Fruit fly (Drosophila melanogaster) whole organism, embryonic: ENCODE measurements around the gene CG5861.

Experiments used
- BEAF-32 ChIP-seq: fragments of 200-800 bp; sonication (Bioruptor generic); optimal IDR thresholded peaks from 3 replicates; lab custom pipeline; 2017; ENCODE audit warnings: missing biosample characterization, missing genetic modification characterization, mild to moderate bottlenecking, moderate library complexity, missing genetic modification reagents
- CG10565 ChIP-seq: fragments of 200-800 bp; sonication (Bioruptor generic); optimal IDR thresholded peaks from 3 replicates; lab custom pipeline; 2016; ENCODE audit warnings: missing biosample characterization, mild to moderate bottlenecking, missing genetic modification characterization
- CG12104 ChIP-seq: fragments of 200-800 bp; sonication (Bioruptor generic); optimal IDR thresholded peaks from 3 replicates; lab custom pipeline; 2016; ENCODE audit warnings: missing biosample characterization, missing genetic modification characterization
- CG13624 ChIP-seq: fragments of 200-800 bp; sonication (Bioruptor generic); optimal IDR thresholded peaks from 2 replicates; lab custom pipeline; 2016; ENCODE audit warnings: missing biosample characterization, missing genetic modification characterization
- CG15269 ChIP-seq: fragments of 200-800 bp; sonication (Bioruptor generic); optimal IDR thresholded peaks from 2 replicates; lab custom pipeline; 2018; ENCODE audit warnings: missing biosample characterization, mild to moderate bottlenecking, missing genetic modification characterization, moderate library complexity
- CG1602 ChIP-seq: fragments of 200-800 bp; sonication (Bioruptor generic); optimal IDR thresholded peaks from 3 replicates; lab custom pipeline; 2016; ENCODE audit warnings: missing biosample characterization, missing genetic modification characterization
- CG17328 ChIP-seq: fragments of 200-800 bp; sonication (Bioruptor generic); IDR thresholded peaks from 2 replicates; pipeline ENCODE4 v1.3.6; 2022; ENCODE audit warnings: missing biosample characterization, missing genetic modification characterization
- CG18262 ChIP-seq: fragments of 200-800 bp; optimal IDR thresholded peaks from 3 replicates; lab custom pipeline; 2019; ENCODE audit warnings: missing biosample characterization, mild to moderate bottlenecking, missing genetic modification characterization, moderate library complexity
- CG3847 ChIP-seq: fragments of 200-800 bp; sonication (Bioruptor generic); IDR thresholded peaks from 2 replicates; pipeline ENCODE4 v1.3.6; 2022; ENCODE audit warnings: missing biosample characterization, missing genetic modification characterization
- CG6272 ChIP-seq: fragments of 200-800 bp; sonication (Bioruptor generic); IDR thresholded peaks from 2 replicates; pipeline ENCODE4 v1.3.6; 2022; ENCODE audit warnings: missing biosample characterization, missing genetic modification characterization
- CG6683 ChIP-seq: fragments of 200-800 bp; sonication (Bioruptor generic); optimal IDR thresholded peaks from 2 replicates; lab custom pipeline; 2017; ENCODE audit warnings: missing biosample characterization, mild to moderate bottlenecking, missing genetic modification characterization, missing genetic modification reagents
- CG6813 ChIP-seq: fragments of 200-800 bp; sonication (Bioruptor generic); optimal IDR thresholded peaks from 2 replicates; lab custom pipeline; 2017; ENCODE audit warnings: missing biosample characterization, missing genetic modification characterization, mild to moderate bottlenecking, moderate library complexity, missing genetic modification reagents
- CG7556 ChIP-seq: fragments of 200-800 bp; sonication (Bioruptor generic); optimal IDR thresholded peaks from 2 replicates; lab custom pipeline; 2017; ENCODE audit warnings: missing biosample characterization, mild to moderate bottlenecking, missing genetic modification characterization
- CG8290 ChIP-seq, 3 experiments: fragments of 200-800 bp; sonication (Bioruptor generic); optimal IDR thresholded peaks; 2 replicates each; lab custom pipeline; 2016 to 2019; ENCODE audit warnings: missing biosample characterization in 3 of 3, missing genetic modification characterization in 3 of 3, mild to moderate bottlenecking in 2 of 3, moderate library complexity in 1 of 3
- Camta ChIP-seq: fragments of 200-800 bp; sonication (Bioruptor generic); optimal IDR thresholded peaks from 2 replicates; lab custom pipeline; 2016; ENCODE audit warnings: missing biosample characterization, missing genetic modification characterization
- Dek ChIP-seq: fragments of 200-800 bp; sonication (Bioruptor generic); optimal IDR thresholded peaks from 3 replicates; lab custom pipeline; 2019; ENCODE audit warnings: missing biosample characterization, mild to moderate bottlenecking, missing genetic modification characterization, moderate library complexity
- Doc3 ChIP-seq: fragments of 200-800 bp; sonication (Bioruptor generic); IDR thresholded peaks from 3 replicates; pipeline ENCODE4 v1.3.6; 2022; ENCODE audit warnings: missing biosample characterization, missing genetic modification characterization; ENCODE audit not compliant: partially characterized antibody
- Fer1 ChIP-seq: fragments of 200-800 bp; sonication (Bioruptor generic); optimal IDR thresholded peaks from 2 replicates; lab custom pipeline; 2017; ENCODE audit warnings: missing biosample characterization, mild to moderate bottlenecking, missing genetic modification characterization
- HmgD ChIP-seq: fragments of 200-800 bp; sonication (Bioruptor generic); optimal IDR thresholded peaks from 3 replicates; lab custom pipeline; 2016; ENCODE audit warnings: missing biosample characterization, missing genetic modification characterization
- Max ChIP-seq: fragments of 200-800 bp; sonication (Bioruptor generic); optimal IDR thresholded peaks from 2 replicates; lab custom pipeline; 2016; ENCODE audit warnings: missing biosample characterization, mild to moderate bottlenecking, missing genetic modification characterization
- Mes4 ChIP-seq: fragments of 200-800 bp; sonication (Bioruptor generic); optimal IDR thresholded peaks from 2 replicates; lab custom pipeline; 2016; ENCODE audit warnings: missing biosample characterization, missing genetic modification characterization
- NfI ChIP-seq: fragments of 200-800 bp; sonication (Bioruptor generic); optimal IDR thresholded peaks from 3 replicates; lab custom pipeline; 2018; ENCODE audit warnings: missing biosample characterization, mild to moderate bottlenecking, missing genetic modification characterization, moderate library complexity
- Side ChIP-seq: fragments of 200-800 bp; sonication (Bioruptor generic); optimal IDR thresholded peaks from 2 replicates; lab custom pipeline; 2016; ENCODE audit warnings: missing biosample characterization, missing genetic modification characterization
- YL-1 ChIP-seq: fragments of 200-800 bp; sonication (Bioruptor generic); optimal IDR thresholded peaks from 3 replicates; lab custom pipeline; 2017; ENCODE audit warnings: missing biosample characterization, mild to moderate bottlenecking, missing genetic modification characterization
- bsh ChIP-seq, 2 experiments: fragments of 200-800 bp; sonication (Bioruptor generic); optimal IDR thresholded peaks; 2 replicates each; lab custom pipeline; 2017 to 2018; ENCODE audit warnings: mild to moderate bottlenecking in 2 of 2, missing biosample characterization in 2 of 2, missing genetic modification characterization in 2 of 2, moderate library complexity in 1 of 2
- corto ChIP-seq: fragments of 200-800 bp; sonication (Bioruptor generic); optimal IDR thresholded peaks from 2 replicates; lab custom pipeline; 2016; ENCODE audit warnings: missing biosample characterization, mild to moderate bottlenecking, missing genetic modification characterization, moderate library complexity
- disco-r ChIP-seq: fragments of 200-800 bp; sonication (Bioruptor generic); optimal IDR thresholded peaks from 2 replicates; lab custom pipeline; 2016; ENCODE audit warnings: missing biosample characterization, missing genetic modification characterization
- dysf ChIP-seq: fragments of 200-800 bp; sonication (Bioruptor generic); IDR thresholded peaks from 3 replicates; pipeline ENCODE4 v1.3.6; 2022; ENCODE audit warnings: missing biosample characterization, missing genetic modification characterization
- emc ChIP-seq: fragments of 200-800 bp; sonication (Bioruptor generic); optimal IDR thresholded peaks from 2 replicates; lab custom pipeline; 2016; ENCODE audit warnings: missing biosample characterization, missing genetic modification characterization
- exex ChIP-seq: fragments of 200-800 bp; sonication (Bioruptor generic); optimal IDR thresholded peaks from 4 replicates; lab custom pipeline; 2018; ENCODE audit warnings: missing biosample characterization, mild to moderate bottlenecking, missing genetic modification characterization, moderate library complexity
- fd96Cb ChIP-seq: fragments of 200-800 bp; sonication (Bioruptor generic); optimal IDR thresholded peaks from 2 replicates; lab custom pipeline; 2018; ENCODE audit warnings: missing biosample characterization, mild to moderate bottlenecking, missing genetic modification characterization, moderate library complexity
- gce ChIP-seq: fragments of 200-800 bp; sonication (Bioruptor generic); IDR thresholded peaks from 3 replicates; pipeline ENCODE4 v1.3.6; 2022; ENCODE audit warnings: missing biosample characterization, missing genetic modification characterization
- gcm2 ChIP-seq: fragments of 200-800 bp; sonication (Bioruptor generic); optimal IDR thresholded peaks from 2 replicates; lab custom pipeline; 2016; ENCODE audit warnings: missing biosample characterization, missing genetic modification characterization
- hb ChIP-seq: fragments of 200-800 bp; sonication (Bioruptor generic); IDR thresholded peaks from 3 replicates; pipeline ENCODE4 v1.3.6; 2022; ENCODE audit warnings: missing biosample characterization, missing genetic modification characterization; ENCODE audit not compliant: partially characterized antibody
- jing ChIP-seq: fragments of 200-800 bp; sonication (Bioruptor generic); optimal IDR thresholded peaks from 2 replicates; lab custom pipeline; 2018; ENCODE audit warnings: missing biosample characterization, mild to moderate bottlenecking, missing genetic modification characterization
- knrl ChIP-seq: fragments of 200-800 bp; sonication (Bioruptor generic); IDR thresholded peaks from 3 replicates; pipeline ENCODE4 v1.3.6; 2022; ENCODE audit warnings: missing biosample characterization, missing genetic modification characterization; ENCODE audit not compliant: partially characterized antibody
- luna ChIP-seq: fragments of 200-800 bp; sonication (Bioruptor generic); optimal IDR thresholded peaks from 2 replicates; lab custom pipeline; 2016; ENCODE audit warnings: missing biosample characterization, missing genetic modification characterization
- mam ChIP-seq: fragments of 200-800 bp; sonication (Bioruptor generic); optimal IDR thresholded peaks from 3 replicates; lab custom pipeline; 2016; ENCODE audit warnings: missing biosample characterization, missing genetic modification characterization
- nau ChIP-seq: fragments of 200-800 bp; sonication (Bioruptor generic); optimal IDR thresholded peaks from 3 replicates; lab custom pipeline; 2017; ENCODE audit warnings: missing biosample characterization, mild to moderate bottlenecking, missing genetic modification characterization, missing genetic modification reagents
- repo ChIP-seq: fragments of 200-800 bp; sonication (Bioruptor generic); optimal IDR thresholded peaks from 2 replicates; lab custom pipeline; 2016; ENCODE audit warnings: missing biosample characterization, missing genetic modification characterization
- sim ChIP-seq: fragments of 200-800 bp; sonication (Bioruptor generic); IDR thresholded peaks from 2 replicates; pipeline ENCODE4 v1.3.6; 2022; ENCODE audit warnings: missing biosample characterization, missing genetic modification characterization
- sob ChIP-seq: fragments of 200-800 bp; sonication (Bioruptor generic); IDR thresholded peaks from 2 replicates; pipeline ENCODE4 v1.3.6; 2022; ENCODE audit warnings: missing biosample characterization, missing genetic modification characterization
- sqz ChIP-seq: fragments of 200-800 bp; sonication (Bioruptor generic); optimal IDR thresholded peaks from 3 replicates; lab custom pipeline; 2018; ENCODE audit warnings: missing biosample characterization, mild to moderate bottlenecking, missing genetic modification characterization
- stc ChIP-seq: fragments of 200-800 bp; sonication (Bioruptor generic); IDR thresholded peaks from 2 replicates; pipeline ENCODE4 v1.3.6; 2022; ENCODE audit warnings: missing biosample characterization, missing genetic modification characterization
- sug ChIP-seq: fragments of 200-800 bp; optimal IDR thresholded peaks from 2 replicates; lab custom pipeline; 2019; ENCODE audit warnings: missing biosample characterization, mild to moderate bottlenecking, missing genetic modification characterization, moderate library complexity
- tgo ChIP-seq: fragments of 200-800 bp; sonication (Bioruptor generic); IDR thresholded peaks from 3 replicates; pipeline ENCODE4 v1.3.6; 2022; ENCODE audit warnings: missing biosample characterization, missing genetic modification characterization
- unpg ChIP-seq: fragments of 200-800 bp; sonication (Bioruptor generic); optimal IDR thresholded peaks from 3 replicates; lab custom pipeline; 2018; ENCODE audit warnings: missing biosample characterization, mild to moderate bottlenecking, missing genetic modification characterization, moderate library complexity
- usp ChIP-seq: fragments of >200 bp; optimal IDR thresholded peaks from 2 replicates; lab custom pipeline; 2017; ENCODE audit warnings: missing biosample characterization, missing genetic modification characterization
- vvl ChIP-seq: fragments of 200-800 bp; sonication (Bioruptor generic); IDR thresholded peaks from 2 replicates; pipeline ENCODE4 v1.3.6; 2022; ENCODE audit warnings: missing biosample characterization, missing genetic modification characterization
- yki ChIP-seq: fragments of >200 bp; optimal IDR thresholded peaks from 3 replicates; lab custom pipeline; 2018

Gene CG5861

dm6 chr2L:16356249-16357025, 49.3 kb upstream of the CG5861 start, which contains the start of gene CaBP1 (continued):
- TF ChIP-seq tgo (GFP tag; lab: Robert Waterston, UW) = no peak
- no peak for TF ChIP-seq CG7556
- TF ChIP-seq CG13624 = no peak
- TF ChIP-seq CG17328 (GFP tag; lab: Robert Waterston, UW) = no peak
- TF ChIP-seq CG8290 (GFP tag; optimal IDR thresholded peaks at IDR 0.05; lab: Kevin White, UChicago) = no peak
- no peak for TF ChIP-seq CG8290 (tag; optimal IDR thresholded peaks at IDR 0.05; lab: Kevin White, UChicago)
- no peak for TF ChIP-seq Dek (tag; lab: Kevin White, UChicago)
- no peak for TF ChIP-seq usp (GFP tag; lab: Kevin White, UChicago)
- TF ChIP-seq mam = no peak
- TF ChIP-seq Mes4 (GFP tag; lab: Kevin White, UChicago) = no peak
- no peak for TF ChIP-seq stc (GFP tag; lab: Robert Waterston, UW)
- no peak for TF ChIP-seq CG6813 (GFP tag; lab: Kevin White, UChicago)
- peak; percentile 94 for TF ChIP-seq BEAF-32 (GFP tag; lab: Kevin White, UChicago)
- no peak for TF ChIP-seq CG10565 (GFP tag; lab: Kevin White, UChicago)
- no peak for TF ChIP-seq Side (GFP tag; lab: Kevin White, UChicago)
- no peak for TF ChIP-seq emc
- no peak for TF ChIP-seq vvl
- no peak for TF ChIP-seq CG15269 (tag; lab: Kevin White, UChicago)
- TF ChIP-seq CG12104 = no peak
- TF ChIP-seq fd96Cb (tag; lab: Kevin White, UChicago) = no peak
- TF ChIP-seq CG18262 (tag; lab: Kevin White, UChicago) = no peak
- peak; percentile 93 for TF ChIP-seq knrl (GFP tag; lab: Robert Waterston, UW)
- no peak for TF ChIP-seq gcm2 (GFP tag; lab: Kevin White, UChicago)
- TF ChIP-seq repo (GFP tag; lab: Kevin White, UChicago) = no peak
- no peak for TF ChIP-seq gce (GFP tag; lab: Robert Waterston, UW)
- no peak for TF ChIP-seq HmgD (GFP tag; lab: Kevin White, UChicago)
- no peak for TF ChIP-seq unpg (GFP tag; lab: Kevin White, UChicago)
- TF ChIP-seq sob (GFP tag; lab: Robert Waterston, UW) = no peak
- TF ChIP-seq bsh (GFP tag; optimal IDR thresholded peaks at IDR 0.05; lab: Kevin White, UChicago) = no peak
- TF ChIP-seq sqz (GFP tag; lab: Kevin White, UChicago) = no peak
- no peak for TF ChIP-seq corto (GFP tag; lab: Kevin White, UChicago)
- no peak for TF ChIP-seq NfI (GFP tag; lab: Kevin White, UChicago)
- TF ChIP-seq Max = no peak
- TF ChIP-seq CG6272 (GFP tag; lab: Robert Waterston, UW) = no peak
- TF ChIP-seq Camta (GFP tag; lab: Kevin White, UChicago) = no peak
- no peak for TF ChIP-seq sim (GFP tag; lab: Robert Waterston, UW)
- no peak for TF ChIP-seq exex (tag; lab: Kevin White, UChicago)
- TF ChIP-seq jing = no peak
- no peak for TF ChIP-seq CG6683 (GFP tag; lab: Kevin White, UChicago)
- TF ChIP-seq Doc3 (GFP tag; lab: Robert Waterston, UW) = peak; percentile 99
- peak; percentile 67 for TF ChIP-seq YL-1 (GFP tag; lab: Kevin White, UChicago)
- peak; percentile 39 for TF ChIP-seq CG3847 (GFP tag; lab: Robert Waterston, UW)
- TF ChIP-seq yki (lab: Kevin White, UChicago) = no peak
- TF ChIP-seq disco-r (GFP tag; lab: Kevin White, UChicago) = no peak
- no peak for TF ChIP-seq nau (GFP tag; lab: Kevin White, UChicago)
- no peak for TF ChIP-seq Fer1 (GFP tag; lab: Kevin White, UChicago)
- no peak for TF ChIP-seq dysf (GFP tag; lab: Robert Waterston, UW)
- no peak for TF ChIP-seq CG1602 (GFP tag; lab: Kevin White, UChicago)
- no peak for TF ChIP-seq luna (GFP tag; lab: Kevin White, UChicago)
- TF ChIP-seq sug = peak; percentile 4
- peak; percentile 91 for TF ChIP-seq hb
